Fruit fly (Drosophila melanogaster) whole organism, embryonic: ENCODE measurements around the gene CG14401.
A peak's percentile ranks its signal among the peaks of the same experiment; 100 is the strongest.

Experiments
- Adf1 ChIP-seq: fragments of 200-800 bp; sonication (Bioruptor generic); IDR thresholded peaks from 2 replicates; pipeline ENCODE4 v1.3.6; 2022; ENCODE audit warnings: missing biosample characterization, missing genetic modification characterization
- Atf3 ChIP-seq: fragments of 200-800 bp; sonication (Bioruptor generic); optimal IDR thresholded peaks from 3 replicates; lab custom pipeline; 2016; ENCODE audit warnings: missing biosample characterization, missing genetic modification characterization
- Bgb ChIP-seq: fragments of 200-800 bp; sonication (Bioruptor generic); IDR thresholded peaks from 2 replicates; pipeline ENCODE4 v1.3.6; 2022; ENCODE audit warnings: missing biosample characterization, missing genetic modification characterization; ENCODE audit not compliant: partially characterized antibody
- CG10147 ChIP-seq: fragments of 200-800 bp; sonication (Bioruptor generic); optimal IDR thresholded peaks from 2 replicates; lab custom pipeline; 2019; ENCODE audit warnings: missing biosample characterization, mild to moderate bottlenecking, missing genetic modification characterization, moderate library complexity
- CG11723 ChIP-seq: fragments of 200-800 bp; sonication (Bioruptor generic); optimal IDR thresholded peaks from 2 replicates; lab custom pipeline; 2017; ENCODE audit warnings: missing biosample characterization, mild to moderate bottlenecking, missing genetic modification characterization
- CG12391 ChIP-seq: fragments of 200-800 bp; sonication (Bioruptor generic); optimal IDR thresholded peaks from 3 replicates; lab custom pipeline; 2018; ENCODE audit warnings: missing biosample characterization, mild to moderate bottlenecking, missing genetic modification characterization, moderate library complexity
- CG12769 ChIP-seq: fragments of 200-800 bp; sonication (Bioruptor generic); optimal IDR thresholded peaks from 2 replicates; lab custom pipeline; 2019; ENCODE audit warnings: missing biosample characterization, mild to moderate bottlenecking, missing genetic modification characterization, moderate library complexity
- CG14014 ChIP-seq: fragments of 200-800 bp; sonication (Bioruptor generic); IDR thresholded peaks from 2 replicates; pipeline ENCODE4 v1.3.6; 2022; ENCODE audit warnings: missing biosample characterization, missing genetic modification characterization
- CG16813 ChIP-seq: fragments of 200-800 bp; sonication (Bioruptor generic); IDR thresholded peaks from 3 replicates; pipeline ENCODE4 v1.3.6; 2022; ENCODE audit warnings: missing biosample characterization, missing genetic modification characterization; ENCODE audit not compliant: partially characterized antibody
- CG2199 ChIP-seq: fragments of 200-800 bp; sonication (Bioruptor generic); IDR thresholded peaks from 3 replicates; pipeline ENCODE4 v1.3.6; 2022; ENCODE audit warnings: missing biosample characterization, missing genetic modification characterization
- CG3163 ChIP-seq: fragments of 200-800 bp; sonication (Bioruptor generic); optimal IDR thresholded peaks from 3 replicates; lab custom pipeline; 2016; ENCODE audit warnings: missing biosample characterization, missing genetic modification characterization
- CG34224 ChIP-seq: fragments of 200-800 bp; sonication (Bioruptor generic); IDR thresholded peaks from 3 replicates; pipeline ENCODE4 v1.3.6; 2022; ENCODE audit warnings: missing biosample characterization, missing genetic modification characterization; ENCODE audit not compliant: partially characterized antibody
- CG43689 ChIP-seq: fragments of 200-800 bp; sonication (Bioruptor generic); IDR thresholded peaks from 2 replicates; pipeline ENCODE4 v1.3.6; 2022; ENCODE audit warnings: missing biosample characterization, missing genetic modification characterization
- CG6654 ChIP-seq: fragments of 200-800 bp; sonication (Bioruptor generic); optimal IDR thresholded peaks from 2 replicates; lab custom pipeline; 2017; ENCODE audit warnings: missing biosample characterization, mild to moderate bottlenecking, missing genetic modification characterization
- CG6791 ChIP-seq: fragments of 200-800 bp; sonication (Bioruptor generic); IDR thresholded peaks from 3 replicates; pipeline ENCODE4 v1.3.6; 2022; ENCODE audit warnings: missing biosample characterization, missing genetic modification characterization; ENCODE audit not compliant: partially characterized antibody
- CG6854 ChIP-seq: fragments of 200-800 bp; sonication (Bioruptor generic); optimal IDR thresholded peaks from 3 replicates; lab custom pipeline; 2017; ENCODE audit warnings: missing biosample characterization, mild to moderate bottlenecking, missing genetic modification characterization
- CG7963 ChIP-seq: fragments of 200-800 bp; sonication (Bioruptor generic); IDR thresholded peaks from 3 replicates; pipeline ENCODE4 v1.3.6; 2022; ENCODE audit warnings: missing biosample characterization, missing genetic modification characterization; ENCODE audit not compliant: partially characterized antibody
- CG8290 ChIP-seq, 3 experiments: fragments of 200-800 bp; sonication (Bioruptor generic); optimal IDR thresholded peaks; 2 replicates each; lab custom pipeline; 2016 to 2019; ENCODE audit warnings: missing biosample characterization in 3 of 3, missing genetic modification characterization in 3 of 3, mild to moderate bottlenecking in 2 of 3, moderate library complexity in 1 of 3
- CG9437 ChIP-seq: fragments of 200-800 bp; sonication (Bioruptor generic); optimal IDR thresholded peaks from 2 replicates; lab custom pipeline; 2018; ENCODE audit warnings: missing biosample characterization, mild to moderate bottlenecking, missing genetic modification characterization
- CG9817 ChIP-seq: fragments of 200-800 bp; sonication (Bioruptor generic); optimal IDR thresholded peaks from 2 replicates; lab custom pipeline; 2018; ENCODE audit warnings: missing biosample characterization, mild to moderate bottlenecking, missing genetic modification characterization, moderate library complexity
- CG9932 ChIP-seq: fragments of 200-800 bp; sonication (Bioruptor generic); IDR thresholded peaks from 2 replicates; pipeline ENCODE4 v1.3.6; 2022; ENCODE audit warnings: missing biosample characterization, missing genetic modification characterization
- CTCF ChIP-seq: fragments of 200-800 bp; sonication (Bioruptor generic); optimal IDR thresholded peaks from 2 replicates; lab custom pipeline; 2017; ENCODE audit warnings: missing biosample characterization, mild to moderate bottlenecking, missing genetic modification characterization, moderate library complexity
- Elba2 ChIP-seq: fragments of 200-800 bp; sonication (Bioruptor generic); optimal IDR thresholded peaks from 3 replicates; lab custom pipeline; 2016; ENCODE audit warnings: missing biosample characterization, missing genetic modification characterization
- HLH4C ChIP-seq: fragments of 200-800 bp; sonication (Bioruptor generic); IDR thresholded peaks from 3 replicates; pipeline ENCODE4 v1.3.6; 2022; ENCODE audit warnings: missing biosample characterization, missing genetic modification characterization; ENCODE audit not compliant: partially characterized antibody
- HmgZ ChIP-seq: fragments of 200-800 bp; sonication (Bioruptor generic); optimal IDR thresholded peaks from 2 replicates; lab custom pipeline; 2018; ENCODE audit warnings: missing biosample characterization, mild to moderate bottlenecking, missing genetic modification characterization
- Hr51 ChIP-seq, 2 experiments: fragments of 200-800 bp; sonication (Bioruptor generic); optimal IDR thresholded peaks; 2 replicates in 1 of 2; 3 replicates in 1 of 2; lab custom pipeline; 2016 to 2018; ENCODE audit warnings: missing biosample characterization in 2 of 2, missing genetic modification characterization in 2 of 2, mild to moderate bottlenecking in 1 of 2, moderate library complexity in 1 of 2
- Med ChIP-seq: fragments of 200-800 bp; sonication (Bioruptor generic); peaks from one replicate; lab custom pipeline; 2016; ENCODE audit warnings: missing biosample characterization, missing genetic modification characterization, mild to moderate bottlenecking, inconsistent platforms, moderate library complexity
- NFAT ChIP-seq: fragments of 200-800 bp; sonication (Bioruptor generic); IDR thresholded peaks from 2 replicates; pipeline ENCODE4 v1.3.6; 2022; ENCODE audit warnings: missing biosample characterization, missing genetic modification characterization
- Optix ChIP-seq: fragments of 200-800 bp; sonication (Bioruptor generic); IDR thresholded peaks from 3 replicates; pipeline ENCODE4 v1.3.6; 2022; ENCODE audit warnings: missing biosample characterization, missing genetic modification characterization
- Pdp1 ChIP-seq, 2 experiments: fragments of 200-800 bp; sonication (Bioruptor generic); optimal IDR thresholded peaks; 3 replicates each; lab custom pipeline; 2016; ENCODE audit warnings: missing biosample characterization in 2 of 2, missing genetic modification characterization in 2 of 2, mild to moderate bottlenecking in 1 of 2, moderate library complexity in 1 of 2
- Taf1 ChIP-seq: fragments of 200-800 bp; sonication (Bioruptor generic); IDR thresholded peaks from 2 replicates; pipeline ENCODE4 v1.3.6; 2022; ENCODE audit warnings: missing biosample characterization, missing genetic modification characterization
- ato ChIP-seq: fragments of 200-800 bp; sonication (Bioruptor generic); IDR thresholded peaks from 2 replicates; pipeline ENCODE4 v1.3.6; 2022; ENCODE audit warnings: missing biosample characterization, missing genetic modification characterization; ENCODE audit not compliant: partially characterized antibody
- cad ChIP-seq: fragments of >200 bp; optimal IDR thresholded peaks from 2 replicates; lab custom pipeline; 2017; ENCODE audit warnings: missing biosample characterization, missing genetic modification characterization
- caup ChIP-seq: fragments of 200-800 bp; sonication (Bioruptor generic); optimal IDR thresholded peaks from 3 replicates; lab custom pipeline; 2017; ENCODE audit warnings: missing biosample characterization, mild to moderate bottlenecking, missing genetic modification characterization, moderate library complexity; ENCODE audit not compliant: severe bottlenecking
- chinmo ChIP-seq: fragments of 200-800 bp; sonication (Bioruptor generic); IDR thresholded peaks from 4 replicates; pipeline ENCODE4 v1.3.6; 2022; ENCODE audit warnings: missing biosample characterization, missing genetic modification characterization; ENCODE audit not compliant: partially characterized antibody
- crol ChIP-seq: fragments of 200-800 bp; sonication (Bioruptor generic); IDR thresholded peaks from 2 replicates; pipeline ENCODE4 v1.3.6; 2022; ENCODE audit warnings: missing biosample characterization, missing genetic modification characterization
- dysf ChIP-seq: fragments of 200-800 bp; sonication (Bioruptor generic); IDR thresholded peaks from 3 replicates; pipeline ENCODE4 v1.3.6; 2022; ENCODE audit warnings: missing biosample characterization, missing genetic modification characterization
- ems ChIP-seq: fragments of 200-800 bp; sonication (Bioruptor generic); optimal IDR thresholded peaks from 3 replicates; lab custom pipeline; 2016; ENCODE audit warnings: missing biosample characterization, missing genetic modification characterization
- lola ChIP-seq, 3 experiments: fragments of >200 bp in 2 of 3; fragments of 200-800 bp in 1 of 3; sonication (Bioruptor generic) in 1 of 3; optimal IDR thresholded peaks; 2 replicates each; lab custom pipeline; 2017 to 2019; ENCODE audit warnings: missing biosample characterization in 3 of 3, missing genetic modification characterization in 3 of 3, mild to moderate bottlenecking in 1 of 3, moderate library complexity in 1 of 3
- mld ChIP-seq: fragments of 200-800 bp; sonication (Bioruptor generic); IDR thresholded peaks from 3 replicates; pipeline ENCODE4 v1.3.6; 2022; ENCODE audit warnings: missing biosample characterization, missing genetic modification characterization; ENCODE audit not compliant: partially characterized antibody
- nerfin-2 ChIP-seq: fragments of 200-800 bp; sonication (Bioruptor generic); IDR thresholded peaks from 2 replicates; pipeline ENCODE4 v1.3.6; 2022; ENCODE audit warnings: missing biosample characterization, missing genetic modification characterization; ENCODE audit not compliant: partially characterized antibody
- onecut ChIP-seq: fragments of 200-800 bp; sonication (Bioruptor generic); IDR thresholded peaks from 2 replicates; pipeline ENCODE4 v1.3.6; 2022; ENCODE audit warnings: missing biosample characterization, missing genetic modification characterization
- tna ChIP-seq: fragments of 200-800 bp; sonication (Bioruptor generic); IDR thresholded peaks from 2 replicates; pipeline ENCODE4 v1.3.6; 2022; ENCODE audit warnings: missing biosample characterization, missing genetic modification characterization; ENCODE audit not compliant: partially characterized antibody
- twi ChIP-seq: fragments of 200-800 bp; optimal IDR thresholded peaks from 2 replicates; lab custom pipeline; 2019; ENCODE audit warnings: missing biosample characterization, mild to moderate bottlenecking, missing genetic modification characterization, moderate library complexity
- zfh1 ChIP-seq: fragments of 200-800 bp; sonication (Bioruptor generic); IDR thresholded peaks from 3 replicates; pipeline ENCODE4 v1.3.6; 2022; ENCODE audit warnings: missing biosample characterization, missing genetic modification characterization

Gene CG14401

dm6 chr2L:20867381-20867780 lies 2.3 kb upstream of the CG14401 start, which contains the start of gene CG31675 (continued):
- TF ChIP-seq CG12769, result peak; percentile 88

- TF ChIP-seq CG9437 (GFP tag; lab: Kevin White, UChicago) (peak; percentile 2), Med (GFP tag; lab: Kevin White, UChicago) (peak; percentile 31), CG10147 (no peak), crol (GFP tag; lab: Robert Waterston, UW) (no peak), CTCF (GFP tag; lab: Kevin White, UChicago) (peak; percentile 26), Atf3 (no peak), CG34224 (GFP tag; lab: Robert Waterston, UW) (no peak), HmgZ (tag; lab: Kevin White, UChicago) (peak; percentile 9), CG2199 (GFP tag; lab: Robert Waterston, UW) (peak; percentile 93)
These were observed 733 bp upstream of the CG14401 start for dm6 chr2L:20868921-20869320.

dm6 chr2L:20874514-20874913 lies 4.9 kb downstream of the CG14401 start:
- TF ChIP-seq CG8290 (GFP tag; optimal IDR thresholded peaks at IDR 0.05; lab: Kevin White, UChicago) (no peak), CG8290 (tag; optimal IDR thresholded peaks at IDR 0.05; lab: Kevin White, UChicago) (peak in 1 of 2 experiments; percentile 22), Optix (no peak), onecut (GFP tag; lab: Robert Waterston, UW) (no peak), CG3163 (GFP tag; lab: Kevin White, UChicago) (no peak), CG12391 (no peak), Adf1 (GFP tag; lab: Robert Waterston, UW) (peak; percentile 42; the same call in 1 of the 2 replicates), CG6854 (GFP tag; lab: Kevin White, UChicago) (peak; percentile 23), nerfin-2 (peak; percentile 59), zfh1 (GFP tag; lab: Robert Waterston, UW) (0 out of 3 replicates have a peak, but pooled peaks have one; percentile 30), CG6791 (GFP tag; lab: Robert Waterston, UW) (peak; percentile 38; the same call in 1 of the 3 replicates), CG43689 (GFP tag; lab: Robert Waterston, UW) (no peak), mld (GFP tag; lab: Robert Waterston, UW) (0 out of 3 replicates have a peak, but pooled peaks have one; percentile 43), CG9932 (no peak), CG9817 (tag; lab: Kevin White, UChicago) (no peak), ems (GFP tag; lab: Kevin White, UChicago) (no peak), CG2199 (GFP tag; lab: Robert Waterston, UW) (peak; percentile 68; the same call in 2 of the 3 replicates), CG11723 (GFP tag; lab: Kevin White, UChicago) (no peak), CG6654 (peak; percentile 99), Med (GFP tag; lab: Kevin White, UChicago) (peak; percentile 6), NFAT (no peak), Taf1 (no peak), Hr51 (GFP tag; optimal IDR thresholded peaks at IDR 0.05; lab: Kevin White, UChicago) (no peak), Elba2 (no peak), HLH4C (GFP tag; lab: Robert Waterston, UW) (peak; percentile 47; the same call in 1 of the 3 replicates), CG14014 (GFP tag; lab: Robert Waterston, UW) (0 out of 2 replicates have a peak, but pooled peaks have one; percentile 11), chinmo (GFP tag; lab: Robert Waterston, UW) (no peak), CG16813 (peak; percentile 54; the same call in 2 of the 3 replicates), Bgb (GFP tag; lab: Robert Waterston, UW) (peak; percentile 39; the same call in 1 of the 2 replicates), lola (GFP tag; optimal IDR thresholded peaks at IDR 0.05; lab: Kevin White, UChicago) (no peak), Pdp1 (GFP tag; optimal IDR thresholded peaks at IDR 0.05; lab: Kevin White, UChicago) (peak in 1 of 2 experiments; percentile 87), cad (GFP tag; lab: Kevin White, UChicago) (peak; percentile 97), caup (GFP tag; lab: Kevin White, UChicago) (no peak), tna (peak; percentile 54; the same call in 1 of the 2 replicates), CG7963 (GFP tag; lab: Robert Waterston, UW) (peak; percentile 26; the same call in 1 of the 3 replicates), twi (tag; lab: Kevin White, UChicago) (no peak), ato (GFP tag; lab: Robert Waterston, UW) (peak; percentile 22; the same call in 1 of the 2 replicates), dysf (no peak)
